Worm (Caenorhabditis elegans) whole organism, L4 larva: ENCODE results near the gene T05C1.2.

Experiments
- D1046.2 ChIP-seq: fragments of 200-800 bp; sonication (Bioruptor generic); IDR thresholded peaks from 2 replicates; pipeline ENCODE4 v1.3.6; 2022; ENCODE audit warnings: missing genetic modification characterization, missing compliant biosample characterization
- F37D6.2 ChIP-seq: sonication (generic microtip); optimal IDR thresholded peaks from 2 replicates; lab custom pipeline; 2016; ENCODE audit warnings: mild to moderate bottlenecking, missing genetic modification characterization, missing compliant biosample characterization
- ama-1 ChIP-seq: fragments of 150-350 bp; optimal IDR thresholded peaks from 2 replicates; lab custom pipeline; 2014; ENCODE audit warnings: inconsistent platforms, mixed read lengths
- ces-1 ChIP-seq: fragments of 150-350 bp; sonication (generic microtip); optimal IDR thresholded peaks from 4 replicates; lab custom pipeline; 2014; ENCODE audit warnings: missing biosample characterization, missing genetic modification reagents, missing genetic modification characterization
- daf-12 ChIP-seq: fragments of 150-350 bp; optimal IDR thresholded peaks from 2 replicates; lab custom pipeline; 2014; ENCODE audit warnings: missing biosample characterization, missing genetic modification reagents, missing genetic modification characterization
- lsy-2 ChIP-seq, 2 experiments: fragments of 150-350 bp in 1 of 2; sonication (generic microtip) in 1 of 2; optimal IDR thresholded peaks; 2 replicates each; lab custom pipeline; 2014 to 2017; ENCODE audit warnings: missing biosample characterization in 2 of 2, missing genetic modification characterization in 2 of 2
- madf-9 ChIP-seq: fragments of 200-800 bp; sonication (Bioruptor generic); conservative IDR thresholded peaks from 2 replicates; pipeline ENCODE4 v1.3.6; 2022; ENCODE audit warnings: missing genetic modification reagents, missing genetic modification characterization, missing compliant biosample characterization
- mep-1 ChIP-seq: fragments of 150-350 bp; sonication (generic microtip); optimal IDR thresholded peaks from 3 replicates; lab custom pipeline; 2014; ENCODE audit warnings: missing biosample characterization, missing genetic modification characterization
- nhr-11 ChIP-seq: fragments of 150-350 bp; optimal IDR thresholded peaks from 2 replicates; lab custom pipeline; 2014; ENCODE audit warnings: missing biosample characterization, missing genetic modification characterization
- nhr-237 ChIP-seq: sonication (generic microtip); optimal IDR thresholded peaks from 2 replicates; lab custom pipeline; 2017; ENCODE audit warnings: missing biosample characterization, missing genetic modification characterization
- pha-4 ChIP-seq, 2 experiments: fragments of 150-350 bp in 1 of 2; fragments of 200-800 bp in 1 of 2; sonication (Bioruptor generic) in 1 of 2; IDR thresholded peaks in 1 of 2; optimal IDR thresholded peaks in 1 of 2; 2 replicates each; pipeline versions ENCODE4 v1.3.6 to Lab custom; 2014 to 2022; ENCODE audit warnings: missing genetic modification characterization in 2 of 2, missing genetic modification reagents in 2 of 2, missing biosample characterization in 1 of 2, missing compliant biosample characterization in 1 of 2
- snpc-4 ChIP-seq: fragments of 150-350 bp; optimal IDR thresholded peaks from 2 replicates; lab custom pipeline; 2014; ENCODE audit warnings: missing biosample characterization, missing genetic modification characterization
- zag-1 ChIP-seq: fragments of 150-350 bp; optimal IDR thresholded peaks from 2 replicates; lab custom pipeline; 2014; ENCODE audit warnings: missing biosample characterization, missing genetic modification characterization
- ztf-11 ChIP-seq: fragments of 150-350 bp; optimal IDR thresholded peaks from 2 replicates; lab custom pipeline; 2014; ENCODE audit warnings: missing biosample characterization, missing genetic modification characterization

ce11 chrII:4489288-4489687 lies 7.4 kb upstream of the T05C1.2 start, which contains the start of gene T05C1.3:
- TF ChIP-seq madf-9 (GFP tag; lab: Robert Waterston, UW) (no peak), daf-12 (no peak), lsy-2 (tag; optimal IDR thresholded peaks at IDR 0.05; lab: Kevin White, UChicago) (no peak), zag-1 (tag; lab: Kevin White, UChicago) (no peak), ces-1 (GFP tag; lab: Kevin White, UChicago) (no peak), pha-4 (GFP tag; IDR thresholded peaks at IDR 0.05; lab: Robert Waterston, UW) (no peak), pha-4 (tag; optimal IDR thresholded peaks at IDR 0.05; lab: Kevin White, UChicago) (no peak), nhr-237 (no peak), D1046.2 (no peak), F37D6.2 (tag; lab: Kevin White, UChicago) (no peak), mep-1 (no peak), nhr-11 (no peak), ama-1 (no peak), ztf-11 (tag; lab: Kevin White, UChicago) (no peak), snpc-4 (tag; lab: Kevin White, UChicago) (no peak)
